Worm (Caenorhabditis elegans) whole organism, young adult: ENCODE measurements around the gene spin-2.

Experiments used
- B0019.2 ChIP-seq: fragments of 200-800 bp; sonication (Bioruptor generic); conservative IDR thresholded peaks from 2 replicates; pipeline ENCODE4 v1.3.6; 2022; ENCODE audit warnings: missing genetic modification reagents, missing genetic modification characterization, missing compliant biosample characterization
- F10E7.11 ChIP-seq: sonication (generic microtip); optimal IDR thresholded peaks from 2 replicates; lab custom pipeline; 2017; ENCODE audit warnings: mild to moderate bottlenecking, missing genetic modification characterization, moderate library complexity, missing compliant biosample characterization
- F22D6.2 ChIP-seq: sonication (generic microtip); optimal IDR thresholded peaks from 2 replicates; lab custom pipeline; 2016; ENCODE audit warnings: mild to moderate bottlenecking, missing genetic modification characterization, missing compliant biosample characterization
- F49E8.2 ChIP-seq: sonication (generic microtip); optimal IDR thresholded peaks from 3 replicates; lab custom pipeline; 2017; ENCODE audit warnings: missing genetic modification characterization, mild to moderate bottlenecking, missing compliant biosample characterization, antibody characterized with exemption, moderate library complexity; ENCODE audit not compliant: insufficient read depth
- T26A5.8 ChIP-seq: sonication (generic microtip); optimal IDR thresholded peaks from 2 replicates; lab custom pipeline; 2016; ENCODE audit warnings: missing genetic modification characterization, missing compliant biosample characterization
- Y79H2A.3 ChIP-seq: fragments of 200-800 bp; sonication (Bioruptor generic); conservative IDR thresholded peaks from 2 replicates; pipeline ENCODE4 v1.3.6; 2022; ENCODE audit warnings: missing genetic modification reagents, missing genetic modification characterization, missing compliant biosample characterization
- Y95B8A.8 ChIP-seq: fragments of 200-800 bp; sonication (Bioruptor generic); IDR thresholded peaks from 2 replicates; pipeline ENCODE4 v1.3.6; 2022; ENCODE audit warnings: missing genetic modification reagents, missing genetic modification characterization, missing compliant biosample characterization
- ama-1 ChIP-seq, 3 experiments: fragments of 150-350 bp in 1 of 3; sonication (generic microtip) in 2 of 3; optimal IDR thresholded peaks; 2 replicates each; lab custom pipeline; 2014 to 2018; ENCODE audit warnings: missing biosample characterization in 2 of 3, missing genetic modification characterization in 2 of 3, missing genetic modification reagents in 2 of 3
- athp-1 ChIP-seq: sonication (generic microtip); optimal IDR thresholded peaks from 2 replicates; lab custom pipeline; 2017; ENCODE audit warnings: mild to moderate bottlenecking, missing genetic modification characterization, missing compliant biosample characterization
- attf-3 ChIP-seq: fragments of 200-800 bp; sonication (Bioruptor generic); conservative IDR thresholded peaks from 2 replicates; pipeline ENCODE4 v1.3.6; 2022; ENCODE audit warnings: missing genetic modification reagents, missing genetic modification characterization, missing compliant biosample characterization
- cebp-1 ChIP-seq, 2 experiments: fragments of 200-800 bp in 1 of 2; sonication (Bioruptor generic) in 1 of 2; sonication (generic microtip) in 1 of 2; IDR thresholded peaks in 1 of 2; optimal IDR thresholded peaks in 1 of 2; 2 replicates each; pipeline versions ENCODE4 v1.3.6 to Lab custom; 2017 to 2022; ENCODE audit warnings: missing compliant biosample characterization in 2 of 2, missing genetic modification characterization in 2 of 2, mild to moderate bottlenecking in 1 of 2, missing genetic modification reagents in 1 of 2, moderate library complexity in 1 of 2
- cebp-2 ChIP-seq: fragments of 200-800 bp; sonication (Bioruptor generic); IDR thresholded peaks from 2 replicates; pipeline ENCODE4 v1.3.6; 2022; ENCODE audit warnings: missing genetic modification characterization, missing compliant biosample characterization
- ceh-79 ChIP-seq: sonication (generic microtip); optimal IDR thresholded peaks from 2 replicates; lab custom pipeline; 2017; ENCODE audit warnings: mild to moderate bottlenecking, missing genetic modification characterization, missing compliant biosample characterization
- die-1 ChIP-seq: sonication (generic microtip); optimal IDR thresholded peaks from 2 replicates; lab custom pipeline; 2016; ENCODE audit warnings: missing genotype, mild to moderate bottlenecking, missing genetic modification characterization, missing compliant biosample characterization
- dox-1 ChIP-seq: fragments of 200-800 bp; sonication (Bioruptor generic); IDR thresholded peaks from 2 replicates; pipeline ENCODE4 v1.3.6; 2022; ENCODE audit warnings: missing genetic modification reagents, missing genetic modification characterization, missing compliant biosample characterization
- egl-18 ChIP-seq: fragments of 200-800 bp; sonication (Bioruptor generic); IDR thresholded peaks from 2 replicates; pipeline ENCODE4 v1.3.6; 2022; ENCODE audit warnings: missing genetic modification reagents, missing genetic modification characterization, missing compliant biosample characterization
- egrh-3 ChIP-seq: fragments of 200-800 bp; sonication (Bioruptor generic); IDR thresholded peaks from 2 replicates; pipeline ENCODE4 v1.3.6; 2022; ENCODE audit warnings: missing genetic modification reagents, missing genetic modification characterization, missing compliant biosample characterization
- hmg-20 ChIP-seq: fragments of 200-800 bp; sonication (Bioruptor generic); IDR thresholded peaks from 2 replicates; pipeline ENCODE4 v1.3.6; 2022; ENCODE audit warnings: missing genetic modification reagents, missing genetic modification characterization, missing compliant biosample characterization
- hrde-1 ChIP-seq: sonication (generic microtip); optimal IDR thresholded peaks from 2 replicates; lab custom pipeline; 2016; ENCODE audit warnings: missing genetic modification characterization, mild to moderate bottlenecking, missing compliant biosample characterization, moderate library complexity, missing genotype, missing genetic modification reagents, borderline replicate concordance
- lin-54 ChIP-seq: fragments of 200-800 bp; sonication (Bioruptor generic); optimal IDR thresholded peaks from 2 replicates; lab custom pipeline; 2018; ENCODE audit warnings: mild to moderate bottlenecking, missing genetic modification characterization, missing compliant biosample characterization
- lir-1 ChIP-seq: fragments of 200-800 bp; sonication (Bioruptor generic); conservative IDR thresholded peaks from 2 replicates; pipeline ENCODE4 v1.3.6; 2022; ENCODE audit warnings: missing genetic modification reagents, missing genetic modification characterization, missing compliant biosample characterization
- madf-3 ChIP-seq: fragments of 200-800 bp; sonication (Bioruptor generic); IDR thresholded peaks from 2 replicates; pipeline ENCODE4 v1.3.6; 2022; ENCODE audit warnings: missing genetic modification reagents, missing genetic modification characterization, missing compliant biosample characterization
- madf-6 ChIP-seq: fragments of 200-800 bp; sonication (Bioruptor generic); IDR thresholded peaks from 2 replicates; pipeline ENCODE4 v1.3.6; 2022; ENCODE audit warnings: missing genetic modification reagents, missing genetic modification characterization, missing compliant biosample characterization
- madf-8 ChIP-seq: fragments of 200-800 bp; sonication (Bioruptor generic); conservative IDR thresholded peaks from 2 replicates; pipeline ENCODE4 v1.3.6; 2022; ENCODE audit warnings: missing genetic modification reagents, missing genetic modification characterization, missing compliant biosample characterization
- mcd-1 ChIP-seq: fragments of 200-800 bp; sonication (Bioruptor generic); IDR thresholded peaks from 2 replicates; pipeline ENCODE4 v1.3.6; 2022; ENCODE audit warnings: missing genetic modification reagents, missing genetic modification characterization, missing compliant biosample characterization
- mel-28 ChIP-seq: sonication (generic microtip); optimal IDR thresholded peaks from 2 replicates; lab custom pipeline; 2016; ENCODE audit warnings: borderline replicate concordance, mild to moderate bottlenecking, missing genetic modification characterization, missing compliant biosample characterization
- nfya-1 ChIP-seq: sonication (generic microtip); optimal IDR thresholded peaks from 2 replicates; lab custom pipeline; 2017; ENCODE audit warnings: antibody characterized with exemption, missing compliant biosample characterization, missing genetic modification characterization, borderline replicate concordance; ENCODE audit not compliant: insufficient read depth
- pbrm-1 ChIP-seq: fragments of 200-800 bp; sonication (Bioruptor generic); IDR thresholded peaks from 2 replicates; pipeline ENCODE4 v1.3.6; 2022; ENCODE audit warnings: missing genetic modification reagents, missing genetic modification characterization, missing compliant biosample characterization
- rcor-1 ChIP-seq: fragments of 200-800 bp; sonication (Bioruptor generic); IDR thresholded peaks from 2 replicates; pipeline ENCODE4 v1.3.6; 2022; ENCODE audit warnings: missing genetic modification reagents, missing genetic modification characterization, missing compliant biosample characterization
- repo-1 ChIP-seq: sonication (generic microtip); optimal IDR thresholded peaks from 2 replicates; lab custom pipeline; 2017; ENCODE audit warnings: mild to moderate bottlenecking, missing genetic modification characterization, missing compliant biosample characterization
- snpc-1.1 ChIP-seq: sonication (generic microtip); optimal IDR thresholded peaks from 2 replicates; lab custom pipeline; 2017; ENCODE audit warnings: missing genetic modification characterization, mild to moderate bottlenecking, missing compliant biosample characterization, antibody characterized with exemption, moderate library complexity, missing genotype, missing genetic modification reagents; ENCODE audit not compliant: insufficient read depth
- snpc-4 ChIP-seq, 5 experiments: fragments of 150-350 bp in 1 of 5; sonication (generic microtip) in 4 of 5; optimal IDR thresholded peaks; 2 replicates each; lab custom pipeline; 2014 to 2018; ENCODE audit warnings: missing genetic modification characterization in 5 of 5, missing biosample characterization in 3 of 5, antibody characterized with exemption in 2 of 5, mild to moderate bottlenecking in 2 of 5, missing compliant biosample characterization in 2 of 5, missing genotype in 2 of 5, moderate library complexity in 2 of 5, missing genetic modification reagents in 1 of 5
- xnd-1 ChIP-seq: sonication (generic microtip); optimal IDR thresholded peaks from 2 replicates; lab custom pipeline; 2016; ENCODE audit warnings: missing genotype, missing genetic modification reagents, missing genetic modification characterization, missing compliant biosample characterization
- zfh-2 ChIP-seq: fragments of 200-800 bp; sonication (Bioruptor generic); conservative IDR thresholded peaks from 2 replicates; pipeline ENCODE4 v1.3.6; 2022; ENCODE audit warnings: missing genetic modification reagents, missing genetic modification characterization, missing compliant biosample characterization
- ztf-18 ChIP-seq: sonication (generic microtip); optimal IDR thresholded peaks from 2 replicates; lab custom pipeline; 2016; ENCODE audit warnings: missing genotype, mild to moderate bottlenecking, missing genetic modification characterization, missing compliant biosample characterization
- ztf-25 ChIP-seq: fragments of 200-800 bp; sonication (Bioruptor generic); IDR thresholded peaks from 2 replicates; pipeline ENCODE4 v1.3.6; 2022; ENCODE audit warnings: missing genetic modification reagents, missing genetic modification characterization, missing compliant biosample characterization

The spin-2 gene

DNA sequence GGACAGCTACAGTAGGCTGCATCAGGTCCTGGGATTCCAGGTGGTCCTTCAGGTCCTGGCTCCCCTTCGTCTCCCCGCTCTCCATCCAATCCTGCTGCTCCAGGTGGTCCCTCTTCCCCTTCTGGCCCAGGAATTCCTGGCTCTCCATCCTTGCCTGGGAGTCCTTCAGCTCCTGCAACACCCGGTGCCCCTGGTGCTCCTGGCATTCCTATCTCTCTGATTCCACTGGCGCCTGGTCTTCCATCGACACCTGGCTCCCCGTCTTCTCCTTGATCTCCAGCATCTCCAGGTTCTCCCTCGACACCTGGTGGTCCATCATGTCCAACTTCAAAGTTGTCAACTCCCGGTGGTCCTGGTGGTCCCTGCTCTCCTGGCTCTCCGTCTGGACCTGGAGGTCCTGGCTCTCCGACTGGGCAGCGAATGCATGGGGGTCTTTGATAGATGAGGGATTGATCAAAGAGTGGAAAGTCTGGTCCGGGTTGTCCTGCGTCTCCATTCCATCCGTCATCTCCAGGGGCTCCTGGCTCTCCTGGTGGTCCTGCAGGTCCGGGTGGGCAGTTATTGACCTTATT lies 3.0 kb downstream of the spin-2 start:
- TF ChIP-seq egrh-3 (GFP tag; lab: Robert Waterston, UW) (peak; percentile 85), die-1 (tag; lab: Kevin White, UChicago) (no peak), B0019.2 (no peak), egl-18 (GFP tag; lab: Robert Waterston, UW) (no peak), madf-3 (GFP tag; lab: Robert Waterston, UW) (no peak), ama-1 (optimal IDR thresholded peaks at IDR 0.05; lab: Kevin White, UChicago) (no peak), ama-1 (GFP tag; optimal IDR thresholded peaks at IDR 0.05; lab: Kevin White, UChicago) (no peak), cebp-2 (GFP tag; lab: Robert Waterston, UW) (0 out of 2 replicates have a peak, but pooled peaks have one; percentile 18), F22D6.2 (tag; lab: Kevin White, UChicago) (no peak), hrde-1 (no peak), athp-1 (tag; lab: Kevin White, UChicago) (no peak), attf-3 (no peak), xnd-1 (tag; lab: Kevin White, UChicago) (no peak), mcd-1 (GFP tag; lab: Robert Waterston, UW) (no peak), dox-1 (GFP tag; lab: Robert Waterston, UW) (no peak), zfh-2 (GFP tag; lab: Robert Waterston, UW) (peak; percentile 92; the same call in 1 of the 2 replicates), hmg-20 (GFP tag; lab: Robert Waterston, UW) (0 out of 2 replicates have a peak, but pooled peaks have one; percentile 8), Y95B8A.8 (GFP tag; lab: Robert Waterston, UW) (no peak), madf-8 (GFP tag; lab: Robert Waterston, UW) (no peak), rcor-1 (no peak), pbrm-1 (GFP tag; lab: Robert Waterston, UW) (0 out of 2 replicates have a peak, but pooled peaks have one; percentile 19), madf-6 (GFP tag; lab: Robert Waterston, UW) (no peak), snpc-4 (GFP tag; optimal IDR thresholded peaks at IDR 0.05; lab: Kevin White, UChicago) (no peak), snpc-4 (tag; optimal IDR thresholded peaks at IDR 0.05; lab: Kevin White, UChicago) (no peak), Y79H2A.3 (GFP tag; lab: Robert Waterston, UW) (no peak), nfya-1 (no peak)

- TF ChIP-seq cebp-2 (GFP tag; lab: Robert Waterston, UW) (no peak), F10E7.11 (no peak), nfya-1 (no peak), lir-1 (GFP tag; lab: Robert Waterston, UW) (no peak), ztf-25 (GFP tag; lab: Robert Waterston, UW) (no peak), lin-54 (GFP tag; lab: Kevin White, UChicago) (no peak), F49E8.2 (tag; lab: Kevin White, UChicago) (no peak), snpc-1.1 (no peak), cebp-1 (GFP tag; IDR thresholded peaks at IDR 0.05; lab: Robert Waterston, UW) (no peak), cebp-1 (tag; optimal IDR thresholded peaks at IDR 0.05; lab: Kevin White, UChicago) (no peak), Y79H2A.3 (GFP tag; lab: Robert Waterston, UW) (no peak), zfh-2 (GFP tag; lab: Robert Waterston, UW) (no peak), repo-1 (tag; lab: Kevin White, UChicago) (no peak), T26A5.8 (tag; lab: Kevin White, UChicago) (no peak), ceh-79 (tag; lab: Kevin White, UChicago) (no peak), hrde-1 (no peak), xnd-1 (tag; lab: Kevin White, UChicago) (no peak), ztf-18 (tag; lab: Kevin White, UChicago) (no peak), mel-28 (no peak)
Measured at ce11 chrIV:13090967-13091366, 4.2 kb downstream of the spin-2 start, which contains the start of gene col-132. Gene col-132 (minus strand): TSS chrIV:13091067.
